Worm (Caenorhabditis elegans) whole organism, late embryonic: ENCODE data around the gene nhr-219.

ENCODE experiments used
- C08G9.2 ChIP-seq: sonication (generic microtip); optimal IDR thresholded peaks from 2 replicates; lab custom pipeline; 2016; ENCODE audit warnings: mild to moderate bottlenecking, missing genetic modification characterization, moderate library complexity, missing compliant biosample characterization
- ama-1 ChIP-seq: fragments of 150-350 bp; optimal IDR thresholded peaks from 2 replicates; lab custom pipeline; 2014
- ceh-14 ChIP-seq: sonication (generic microtip); optimal IDR thresholded peaks from 2 replicates; lab custom pipeline; 2016; ENCODE audit warnings: missing genotype, missing genetic modification characterization, missing compliant biosample characterization
- ceh-30 ChIP-seq: fragments of 150-350 bp; optimal IDR thresholded peaks from 2 replicates; lab custom pipeline; 2014; ENCODE audit warnings: missing biosample characterization, missing genetic modification characterization
- ceh-9 ChIP-seq: sonication (generic microtip); optimal IDR thresholded peaks from 2 replicates; lab custom pipeline; 2016; ENCODE audit warnings: mild to moderate bottlenecking, missing genetic modification characterization, inconsistent platforms, missing compliant biosample characterization
- eyg-1 ChIP-seq: sonication (generic microtip); optimal IDR thresholded peaks from 2 replicates; lab custom pipeline; 2016; ENCODE audit warnings: missing genotype, missing genetic modification characterization, missing compliant biosample characterization
- fkh-10 ChIP-seq: fragments of 150-350 bp; optimal IDR thresholded peaks from 2 replicates; lab custom pipeline; 2014; ENCODE audit warnings: missing biosample characterization, missing genetic modification reagents, missing genetic modification characterization
- hlh-30 ChIP-seq: sonication (generic microtip); optimal IDR thresholded peaks from 2 replicates; lab custom pipeline; 2017; ENCODE audit warnings: antibody characterized with exemption, missing genetic modification characterization, missing compliant biosample characterization; ENCODE audit not compliant: insufficient read depth
- mec-3 ChIP-seq: sonication (generic microtip); optimal IDR thresholded peaks from 2 replicates; lab custom pipeline; 2016; ENCODE audit warnings: borderline replicate concordance, missing genetic modification characterization, missing compliant biosample characterization
- pha-2 ChIP-seq: sonication (generic microtip); optimal IDR thresholded peaks from 2 replicates; lab custom pipeline; 2017; ENCODE audit warnings: mild to moderate bottlenecking, missing genetic modification characterization, missing compliant biosample characterization
- pqm-1 ChIP-seq: sonication (generic microtip); optimal IDR thresholded peaks from 2 replicates; lab custom pipeline; 2016; ENCODE audit warnings: missing genetic modification characterization, missing compliant biosample characterization
- rnt-1 ChIP-seq: sonication (generic microtip); optimal IDR thresholded peaks from 2 replicates; lab custom pipeline; 2016; ENCODE audit warnings: missing genetic modification characterization, missing compliant biosample characterization
- sdc-2 ChIP-seq: sonication (generic microtip); optimal IDR thresholded peaks from 2 replicates; lab custom pipeline; 2016; ENCODE audit warnings: missing genotype, missing genetic modification characterization, missing compliant biosample characterization
- sox-2 ChIP-seq: fragments of 200-800 bp; sonication (Bioruptor generic); IDR thresholded peaks from 2 replicates; pipeline ENCODE4 v1.3.6; 2022; ENCODE audit warnings: missing genetic modification reagents, missing genetic modification characterization, missing compliant biosample characterization

DNA sequence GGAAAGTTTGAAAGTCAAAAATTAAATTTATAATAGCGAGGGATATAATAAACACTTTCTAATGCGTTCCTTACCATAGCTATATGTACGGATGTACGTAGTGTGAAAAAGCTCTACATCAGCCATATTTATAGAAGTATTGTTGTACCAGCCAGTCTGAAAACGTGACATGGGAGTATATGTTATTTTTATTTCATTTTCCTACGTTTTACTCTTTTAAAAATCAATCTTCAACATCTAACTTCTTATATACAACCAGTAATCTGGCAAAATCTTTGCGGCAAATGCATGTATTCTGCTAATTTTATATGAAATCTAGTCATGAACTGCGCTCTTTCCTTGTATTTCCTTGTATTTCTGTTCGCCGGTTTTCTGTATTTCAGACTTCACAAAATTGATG lies 33.7 kb downstream of the nhr-219 start, which contains the start of gene H14N18.2:
- TF ChIP-seq ceh-14 (tag; lab: Kevin White, UChicago) (no peak), C08G9.2 (no peak), ceh-30 (no peak), mec-3 (tag; lab: Kevin White, UChicago) (no peak), pha-2 (no peak), hlh-30 (no peak), rnt-1 (tag; lab: Kevin White, UChicago) (no peak), pqm-1 (no peak), eyg-1 (tag; lab: Kevin White, UChicago) (no peak), sdc-2 (no peak), sox-2 (GFP tag; lab: Robert Waterston, UW) (no peak), ceh-9 (tag; lab: Kevin White, UChicago) (no peak), ama-1 (lab: Kevin White, UChicago) (no peak), fkh-10 (GFP tag; lab: Kevin White, UChicago) (no peak)
